Fruit fly (Drosophila melanogaster) whole organism, adult: ENCODE measurements around the gene CG6163.

Source experiments
- CG12768 ChIP-seq: fragments of 200-800 bp; sonication (Bioruptor generic); optimal IDR thresholded peaks from 2 replicates; lab custom pipeline; 2017; ENCODE audit warnings: missing biosample characterization, missing genetic modification characterization, mild to moderate bottlenecking, moderate library complexity, missing genetic modification reagents
- CG33017 ChIP-seq: fragments of 200-800 bp; sonication (Bioruptor generic); optimal IDR thresholded peaks from 2 replicates; lab custom pipeline; 2018; ENCODE audit warnings: missing biosample characterization, mild to moderate bottlenecking, missing genetic modification characterization, moderate library complexity
- CG5204 ChIP-seq: fragments of 200-800 bp; sonication (Bioruptor generic); optimal IDR thresholded peaks from 2 replicates; lab custom pipeline; 2016; ENCODE audit warnings: missing biosample characterization, missing genetic modification characterization
- Clk ChIP-seq: fragments of 200-800 bp; sonication (Bioruptor generic); optimal IDR thresholded peaks from 2 replicates; lab custom pipeline; 2017; ENCODE audit warnings: missing biosample characterization, missing genetic modification characterization
- cic ChIP-seq: fragments of 200-800 bp; sonication (Bioruptor generic); optimal IDR thresholded peaks from 2 replicates; lab custom pipeline; 2017; ENCODE audit warnings: missing biosample characterization, mild to moderate bottlenecking, missing genetic modification characterization, moderate library complexity
- pad ChIP-seq: fragments of 200-800 bp; sonication (Bioruptor generic); optimal IDR thresholded peaks from 3 replicates; lab custom pipeline; 2017; ENCODE audit warnings: missing biosample characterization, missing genetic modification characterization, mild to moderate bottlenecking, moderate library complexity, missing genetic modification reagents

dm6 chr3L:11354298-11354757 is 10.4 kb downstream of the CG6163 start:
- TF ChIP-seq CG33017 (tag; lab: Kevin White, UChicago) (no peak), cic (GFP tag; lab: Kevin White, UChicago) (peak; percentile 62), pad (peak; percentile 37), CG12768 (GFP tag; lab: Kevin White, UChicago) (peak; percentile 49), Clk (GFP tag; lab: Kevin White, UChicago) (no peak), CG5204 (GFP tag; lab: Kevin White, UChicago) (peak; percentile 34)
